Worm (Caenorhabditis elegans) whole organism, L1 larva: ENCODE results near the gene act-2.

Source experiments
- C04F5.9 ChIP-seq: sonication (generic microtip); optimal IDR thresholded peaks from 2 replicates; lab custom pipeline; 2016; ENCODE audit warnings: missing genetic modification characterization, missing compliant biosample characterization
- C34B4.2 ChIP-seq: sonication (generic microtip); optimal IDR thresholded peaks from 2 replicates; lab custom pipeline; 2017; ENCODE audit warnings: mild to moderate bottlenecking, missing genetic modification characterization, missing compliant biosample characterization
- F16B12.6 ChIP-seq: fragments of 150-350 bp; optimal IDR thresholded peaks from 2 replicates; lab custom pipeline; 2014; ENCODE audit warnings: missing biosample characterization, missing genetic modification characterization
- Y116A8C.19 ChIP-seq: sonication (generic microtip); optimal IDR thresholded peaks from 2 replicates; lab custom pipeline; 2016; ENCODE audit warnings: missing compliant biosample characterization, missing genetic modification characterization, borderline replicate concordance
- aha-1 ChIP-seq: fragments of 150-350 bp; optimal IDR thresholded peaks from 2 replicates; lab custom pipeline; 2014; ENCODE audit warnings: missing biosample characterization, missing genetic modification characterization
- alr-1 ChIP-seq: fragments of 200-800 bp; sonication (Bioruptor generic); optimal IDR thresholded peaks from 2 replicates; lab custom pipeline; 2018; ENCODE audit warnings: borderline replicate concordance, mild to moderate bottlenecking, missing genetic modification characterization, missing compliant biosample characterization
- ama-1 ChIP-seq: fragments of 150-350 bp; optimal IDR thresholded peaks from 2 replicates; lab custom pipeline; 2014
- ceh-82 ChIP-seq, 3 experiments: fragments of 150-350 bp in 1 of 3; sonication (generic microtip) in 2 of 3; optimal IDR thresholded peaks; 2 replicates each; lab custom pipeline; 2014 to 2017; ENCODE audit warnings: missing biosample characterization in 3 of 3, missing genetic modification characterization in 3 of 3
- ceh-88 ChIP-seq: fragments of 200-800 bp; sonication (Bioruptor generic); IDR thresholded peaks from 2 replicates; pipeline ENCODE4 v1.3.6; 2022; ENCODE audit warnings: missing genetic modification characterization, missing compliant biosample characterization
- ces-1 ChIP-seq: fragments of 150-350 bp; optimal IDR thresholded peaks from 2 replicates; lab custom pipeline; 2014; ENCODE audit warnings: missing biosample characterization, missing genetic modification reagents, missing genetic modification characterization
- dsc-1 ChIP-seq: sonication (generic microtip); optimal IDR thresholded peaks from 2 replicates; lab custom pipeline; 2016; ENCODE audit warnings: mild to moderate bottlenecking, missing genetic modification characterization, missing compliant biosample characterization
- efl-1 ChIP-seq, 4 experiments: fragments of 150-350 bp; optimal IDR thresholded peaks in 3 of 4; peaks in 1 of 4; 1 replicate in 1 of 4; 2 replicates in 3 of 4; lab custom pipeline; 2014; ENCODE audit warnings: missing biosample characterization in 2 of 4, missing genetic modification characterization in 2 of 4, missing genetic modification reagents in 2 of 4
- efl-3 ChIP-seq: fragments of 200-800 bp; sonication (Bioruptor generic); optimal IDR thresholded peaks from 2 replicates; lab custom pipeline; 2018; ENCODE audit warnings: mild to moderate bottlenecking, missing genetic modification characterization, missing compliant biosample characterization
- egl-13 ChIP-seq: sonication (generic microtip); optimal IDR thresholded peaks from 2 replicates; lab custom pipeline; 2016; ENCODE audit warnings: missing genotype, missing genetic modification reagents, missing genetic modification characterization, missing compliant biosample characterization
- elt-2 ChIP-seq: sonication (generic microtip); optimal IDR thresholded peaks from 2 replicates; lab custom pipeline; 2016; ENCODE audit warnings: missing genetic modification characterization, mild to moderate bottlenecking, inconsistent platforms, missing compliant biosample characterization, missing genetic modification reagents
- fkh-10 ChIP-seq: sonication (generic microtip); optimal IDR thresholded peaks from 2 replicates; lab custom pipeline; 2017; ENCODE audit warnings: missing biosample characterization, missing genetic modification reagents, missing genetic modification characterization
- fkh-4 ChIP-seq: sonication (generic microtip); optimal IDR thresholded peaks from 2 replicates; lab custom pipeline; 2016; ENCODE audit warnings: missing compliant biosample characterization, missing genetic modification characterization, borderline replicate concordance
- fkh-8 ChIP-seq: sonication (generic microtip); optimal IDR thresholded peaks from 2 replicates; lab custom pipeline; 2016; ENCODE audit warnings: mild to moderate bottlenecking, missing genetic modification characterization, missing compliant biosample characterization
- fos-1 ChIP-seq: fragments of 150-350 bp; optimal IDR thresholded peaks from 2 replicates; lab custom pipeline; 2014; ENCODE audit warnings: missing biosample characterization, missing genetic modification characterization
- grh-1 ChIP-seq: fragments of 200-800 bp; sonication (Bioruptor generic); IDR thresholded peaks from 2 replicates; pipeline ENCODE4 v1.3.6; 2022; ENCODE audit warnings: missing genetic modification reagents, missing genetic modification characterization, missing compliant biosample characterization
- hlh-4 ChIP-seq: sonication (generic microtip); optimal IDR thresholded peaks from 2 replicates; lab custom pipeline; 2016; ENCODE audit warnings: mild to moderate bottlenecking, missing genetic modification characterization, missing compliant biosample characterization
- hpl-2 ChIP-seq: fragments of 150-350 bp; optimal IDR thresholded peaks from 2 replicates; lab custom pipeline; 2014; ENCODE audit warnings: missing biosample characterization, missing genetic modification reagents, missing genetic modification characterization
- irx-1 ChIP-seq: sonication (generic microtip); optimal IDR thresholded peaks from 2 replicates; lab custom pipeline; 2016; ENCODE audit warnings: missing genetic modification characterization, missing compliant biosample characterization
- isw-1 ChIP-seq: fragments of 200-800 bp; sonication (Bioruptor generic); IDR thresholded peaks from 2 replicates; pipeline ENCODE4 v1.3.6; 2022; ENCODE audit warnings: missing genetic modification characterization, missing compliant biosample characterization
- jun-1 ChIP-seq: fragments of 150-350 bp; optimal IDR thresholded peaks from 2 replicates; lab custom pipeline; 2014; ENCODE audit warnings: missing biosample characterization, missing genetic modification reagents, missing genetic modification characterization
- lin-13 ChIP-seq: fragments of 150-350 bp; optimal IDR thresholded peaks from 2 replicates; lab custom pipeline; 2014; ENCODE audit warnings: missing biosample characterization, missing genetic modification reagents, missing genetic modification characterization
- lin-14 ChIP-seq: fragments of 200-800 bp; sonication (Bioruptor generic); optimal IDR thresholded peaks from 2 replicates; lab custom pipeline; 2018; ENCODE audit warnings: mild to moderate bottlenecking, missing genetic modification characterization, moderate library complexity, missing compliant biosample characterization
- lin-35 ChIP-seq, 2 experiments: fragments of 150-350 bp; optimal IDR thresholded peaks; 2 replicates each; lab custom pipeline; 2014; ENCODE audit warnings: missing biosample characterization in 2 of 2, missing genetic modification characterization in 2 of 2, missing genetic modification reagents in 2 of 2
- lin-39 ChIP-seq: fragments of 150-350 bp; optimal IDR thresholded peaks from 2 replicates; lab custom pipeline; 2014; ENCODE audit warnings: missing biosample characterization, missing genetic modification reagents, missing genetic modification characterization
- lsy-2 ChIP-seq, 2 experiments: fragments of 150-350 bp; optimal IDR thresholded peaks; 2 replicates each; lab custom pipeline; 2014; ENCODE audit warnings: missing biosample characterization in 2 of 2, missing genetic modification characterization in 2 of 2
- mab-9 ChIP-seq: fragments of 200-800 bp; sonication (Bioruptor generic); IDR thresholded peaks from 2 replicates; pipeline ENCODE4 v1.3.6; 2022; ENCODE audit warnings: missing genetic modification reagents, missing genetic modification characterization, missing compliant biosample characterization
- mep-1 ChIP-seq: fragments of 150-350 bp; optimal IDR thresholded peaks from 2 replicates; lab custom pipeline; 2014; ENCODE audit warnings: missing biosample characterization, missing genetic modification characterization
- nhr-11 ChIP-seq: fragments of 150-350 bp; optimal IDR thresholded peaks from 2 replicates; lab custom pipeline; 2014; ENCODE audit warnings: missing biosample characterization, missing genetic modification characterization
- nhr-19 ChIP-seq: fragments of 200-800 bp; sonication (Bioruptor generic); conservative IDR thresholded peaks from 2 replicates; pipeline ENCODE4 v1.3.6; 2022; ENCODE audit warnings: missing genetic modification characterization, missing compliant biosample characterization
- nhr-47 ChIP-seq: sonication (generic microtip); optimal IDR thresholded peaks from 2 replicates; lab custom pipeline; 2016; ENCODE audit warnings: mild to moderate bottlenecking, missing genetic modification characterization, moderate library complexity, missing compliant biosample characterization
- nhr-71 ChIP-seq: sonication (generic microtip); optimal IDR thresholded peaks from 2 replicates; lab custom pipeline; 2016; ENCODE audit warnings: mild to moderate bottlenecking, missing genetic modification characterization, moderate library complexity, missing compliant biosample characterization
- nhr-76 ChIP-seq: sonication (generic microtip); optimal IDR thresholded peaks from 2 replicates; lab custom pipeline; 2017; ENCODE audit warnings: missing biosample characterization, missing genetic modification characterization
- pax-3 ChIP-seq: fragments of 200-800 bp; sonication (Bioruptor generic); optimal IDR thresholded peaks from 2 replicates; lab custom pipeline; 2018; ENCODE audit warnings: mild to moderate bottlenecking, missing genetic modification characterization, moderate library complexity, missing compliant biosample characterization
- rnt-1 ChIP-seq: sonication (generic microtip); optimal IDR thresholded peaks from 2 replicates; lab custom pipeline; 2016; ENCODE audit warnings: mild to moderate bottlenecking, missing genetic modification characterization, moderate library complexity, missing compliant biosample characterization
- skn-1 ChIP-seq: fragments of 150-350 bp; optimal IDR thresholded peaks from 2 replicates; lab custom pipeline; 2014; ENCODE audit warnings: missing biosample characterization, missing genetic modification characterization
- snpc-4 ChIP-seq: fragments of 150-350 bp; optimal IDR thresholded peaks from 2 replicates; lab custom pipeline; 2014; ENCODE audit warnings: missing biosample characterization, missing genetic modification characterization
- snu-23 ChIP-seq: sonication (generic microtip); optimal IDR thresholded peaks from 2 replicates; lab custom pipeline; 2016; ENCODE audit warnings: missing genetic modification characterization, missing compliant biosample characterization
- sox-4 ChIP-seq: sonication (generic microtip); optimal IDR thresholded peaks from 2 replicates; lab custom pipeline; 2016; ENCODE audit warnings: missing genetic modification characterization, missing compliant biosample characterization
- sup-37 ChIP-seq: fragments of 200-800 bp; sonication (Bioruptor generic); optimal IDR thresholded peaks from 2 replicates; lab custom pipeline; 2018; ENCODE audit warnings: mild to moderate bottlenecking, missing genetic modification characterization, missing compliant biosample characterization
- tbx-2 ChIP-seq: sonication (generic microtip); optimal IDR thresholded peaks from 2 replicates; lab custom pipeline; 2016; ENCODE audit warnings: missing genetic modification characterization, missing compliant biosample characterization
- tlp-1 ChIP-seq: fragments of 150-350 bp; optimal IDR thresholded peaks from 2 replicates; lab custom pipeline; 2014; ENCODE audit warnings: missing biosample characterization, missing genetic modification characterization
- unc-30 ChIP-seq: sonication (generic microtip); optimal IDR thresholded peaks from 2 replicates; lab custom pipeline; 2017; ENCODE audit warnings: missing biosample characterization, missing genetic modification characterization
- unc-86 ChIP-seq: sonication (generic microtip); optimal IDR thresholded peaks from 2 replicates; lab custom pipeline; 2016; ENCODE audit warnings: missing genetic modification characterization, missing compliant biosample characterization
- vab-15 ChIP-seq: sonication (generic microtip); optimal IDR thresholded peaks from 2 replicates; lab custom pipeline; 2017; ENCODE audit warnings: missing genotype, mild to moderate bottlenecking, missing genetic modification characterization, missing compliant biosample characterization
- xbp-1 ChIP-seq: sonication (generic microtip); optimal IDR thresholded peaks from 2 replicates; lab custom pipeline; 2016; ENCODE audit warnings: missing genetic modification characterization, missing compliant biosample characterization
- ztf-11 ChIP-seq, 2 experiments: sonication (generic microtip); optimal IDR thresholded peaks; 2 replicates each; lab custom pipeline; 2016 to 2017; ENCODE audit warnings: missing genetic modification characterization in 2 of 2, missing biosample characterization in 1 of 2, missing compliant biosample characterization in 1 of 2
- ztf-4 ChIP-seq: fragments of 150-350 bp; optimal IDR thresholded peaks from 2 replicates; lab custom pipeline; 2014; ENCODE audit warnings: missing biosample characterization, missing genetic modification characterization

The act-2 gene

DNA sequence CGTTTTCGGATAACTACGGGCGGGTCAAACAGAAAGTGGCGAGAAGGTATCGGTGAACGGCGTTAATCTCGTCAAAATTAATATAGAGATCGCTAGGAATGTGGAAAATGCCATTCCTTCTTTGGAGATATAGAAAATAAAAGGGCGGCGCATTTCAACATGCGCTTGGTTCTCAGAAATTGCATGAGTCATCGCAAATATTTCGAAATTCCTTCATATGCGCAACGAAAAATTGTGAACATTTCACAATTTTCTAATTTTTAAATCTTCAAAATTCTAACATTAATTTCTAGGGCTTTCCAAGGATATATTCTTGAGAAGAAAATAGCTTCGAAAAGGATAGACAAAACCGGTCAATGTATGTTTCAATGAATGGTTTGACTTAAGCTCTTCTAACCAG, 920 bp upstream of the act-2 start:
- TF ChIP-seq jun-1 (tag; lab: Kevin White, UChicago), result peak; percentile 66
- no peak for TF ChIP-seq lin-35 (GFP tag; optimal IDR thresholded peaks at IDR 0.05; lab: Kevin White, UChicago)
- TF ChIP-seq, all 84 proteins: peak for 1

ce11 chrV:11076403-11076802, 1.6 kb downstream of the act-2 start:
- TF ChIP-seq F16B12.6 (tag; lab: Kevin White, UChicago), result no peak
- TF ChIP-seq nhr-19 (GFP tag; lab: Robert Waterston, UW), result no peak; the same call in 1 of the 2 replicates
- no peak for TF ChIP-seq vab-15
- no peak for TF ChIP-seq nhr-11
- no peak for TF ChIP-seq dsc-1 (tag; lab: Kevin White, UChicago)
- no peak for TF ChIP-seq aha-1
- TF ChIP-seq unc-30 (tag; lab: Kevin White, UChicago), result no peak
- TF ChIP-seq nhr-47 (tag; lab: Kevin White, UChicago), result peak; percentile 27
- TF ChIP-seq fos-1 (tag; lab: Kevin White, UChicago), result no peak
- no peak for TF ChIP-seq hpl-2 (GFP tag; lab: Kevin White, UChicago)
- TF ChIP-seq unc-86 (tag; lab: Kevin White, UChicago), result no peak
- TF ChIP-seq ceh-82 (tag; optimal IDR thresholded peaks at IDR 0.05; lab: Kevin White, UChicago), result no peak
- peak; percentile 50 for TF ChIP-seq snu-23 (GFP tag; lab: Kevin White, UChicago)
- no peak for TF ChIP-seq ces-1 (GFP tag; lab: Kevin White, UChicago)
- TF ChIP-seq lsy-2 (tag; optimal IDR thresholded peaks at IDR 0.05; lab: Kevin White, UChicago), result peak in 1 of 2 experiments; percentile 18
- no peak for TF ChIP-seq hlh-4
- no peak for TF ChIP-seq mab-9 (GFP tag; lab: Robert Waterston, UW)
- no peak for TF ChIP-seq egl-13 (tag; lab: Kevin White, UChicago)
- TF ChIP-seq mep-1, result no peak
- TF ChIP-seq efl-3, result no peak
- TF ChIP-seq ceh-88 (GFP tag; lab: Robert Waterston, UW), result no peak
- no peak for TF ChIP-seq lin-39 (tag; lab: Kevin White, UChicago)
- peak; percentile 12 for TF ChIP-seq lin-14 (GFP tag; lab: Kevin White, UChicago)
- no peak for TF ChIP-seq C34B4.2
- TF ChIP-seq pax-3 (tag; lab: Kevin White, UChicago), result no peak
- TF ChIP-seq skn-1 (tag; lab: Kevin White, UChicago), result no peak
- TF ChIP-seq lin-35 (GFP tag; optimal IDR thresholded peaks at IDR 0.05; lab: Kevin White, UChicago), result no peak
- no peak for TF ChIP-seq sox-4 (tag; lab: Kevin White, UChicago)
- TF ChIP-seq C04F5.9 (tag; lab: Kevin White, UChicago), result no peak
- TF ChIP-seq fkh-4 (tag; lab: Kevin White, UChicago), result no peak
- TF ChIP-seq fkh-10 (GFP tag; lab: Kevin White, UChicago), result no peak
- no peak for TF ChIP-seq elt-2 (tag; lab: Kevin White, UChicago)
- no peak for TF ChIP-seq efl-1 (optimal IDR thresholded peaks at IDR 0.05; lab: Kevin White, UChicago)
- peak in 1 of 2 experiments; percentile 76 for TF ChIP-seq efl-1 (GFP tag; optimal IDR thresholded peaks at IDR 0.05 in 1 of 2; lab: Kevin White, UChicago)
- no peak for TF ChIP-seq grh-1 (GFP tag; lab: Robert Waterston, UW)
- no peak for TF ChIP-seq sup-37 (GFP tag; lab: Kevin White, UChicago)
- no peak for TF ChIP-seq nhr-76 (tag; lab: Kevin White, UChicago)
- TF ChIP-seq rnt-1 (tag; lab: Kevin White, UChicago), result no peak
- TF ChIP-seq tbx-2 (tag; lab: Kevin White, UChicago), result no peak
- no peak for TF ChIP-seq isw-1 (GFP tag; lab: Robert Waterston, UW)
- TF ChIP-seq tlp-1 (tag; lab: Kevin White, UChicago), result no peak
- peak; percentile 85 for TF ChIP-seq ama-1 (lab: Kevin White, UChicago)
- no peak for TF ChIP-seq ztf-4 (tag; lab: Kevin White, UChicago)
- TF ChIP-seq ztf-11 (tag; optimal IDR thresholded peaks at IDR 0.05; lab: Kevin White, UChicago), result no peak
- TF ChIP-seq xbp-1 (tag; lab: Kevin White, UChicago), result no peak
- TF ChIP-seq snpc-4 (tag; lab: Kevin White, UChicago), result no peak
- TF ChIP-seq nhr-71 (tag; lab: Kevin White, UChicago), result peak; percentile 49
- TF ChIP-seq irx-1 (tag; lab: Kevin White, UChicago), result no peak
- no peak for TF ChIP-seq alr-1 (tag; lab: Kevin White, UChicago)
- TF ChIP-seq Y116A8C.19 (tag; lab: Kevin White, UChicago), result no peak
- TF ChIP-seq fkh-8 (tag; lab: Kevin White, UChicago), result no peak
- TF ChIP-seq lin-13 (GFP tag; lab: Kevin White, UChicago), result peak; percentile 37
